Worm (Caenorhabditis elegans) whole organism, young adult: Measurements from ENCODE around the gene vab-23.
A peak's percentile ranks its signal among the peaks of the same experiment; 100 is the strongest.

ENCODE experiments used
- B0261.1 ChIP-seq: sonication (generic microtip); optimal IDR thresholded peaks from 2 replicates; lab custom pipeline; 2016; ENCODE audit warnings: mild to moderate bottlenecking, missing genetic modification characterization, moderate library complexity, missing compliant biosample characterization
- B0336.3 ChIP-seq: fragments of 200-800 bp; sonication (Bioruptor generic); IDR thresholded peaks from 2 replicates; pipeline ENCODE4 v1.3.6; 2022; ENCODE audit warnings: missing genetic modification characterization, missing compliant biosample characterization
- C06A6.2 ChIP-seq: fragments of 200-800 bp; sonication (Bioruptor generic); conservative IDR thresholded peaks from 2 replicates; pipeline ENCODE4 v1.3.6; 2022; ENCODE audit warnings: missing genetic modification characterization, missing compliant biosample characterization
- C17E4.6 ChIP-seq: fragments of 200-800 bp; sonication (Bioruptor generic); IDR thresholded peaks from 2 replicates; pipeline ENCODE4 v1.3.6; 2022; ENCODE audit warnings: missing genetic modification reagents, missing genetic modification characterization, missing compliant biosample characterization
- D2030.7 ChIP-seq: fragments of 200-800 bp; sonication (Bioruptor generic); IDR thresholded peaks from 2 replicates; pipeline ENCODE4 v1.3.6; 2022; ENCODE audit warnings: missing genetic modification reagents, missing genetic modification characterization, missing compliant biosample characterization
- ZK185.1 ChIP-seq: sonication (generic microtip); optimal IDR thresholded peaks from 2 replicates; lab custom pipeline; 2016; ENCODE audit warnings: mild to moderate bottlenecking, missing genetic modification characterization, missing compliant biosample characterization; ENCODE audit not compliant: poor library complexity, severe bottlenecking
- akir-1 ChIP-seq: fragments of 200-800 bp; sonication (Bioruptor generic); optimal IDR thresholded peaks from 2 replicates; lab custom pipeline; 2018; ENCODE audit warnings: mild to moderate bottlenecking, missing genetic modification characterization, moderate library complexity, missing compliant biosample characterization
- attf-5 ChIP-seq: fragments of 200-800 bp; sonication (Bioruptor generic); optimal IDR thresholded peaks from 2 replicates; lab custom pipeline; 2018; ENCODE audit warnings: mild to moderate bottlenecking, missing genetic modification characterization, missing compliant biosample characterization
- ceh-27 ChIP-seq: fragments of 200-800 bp; sonication (Bioruptor generic); optimal IDR thresholded peaks from 2 replicates; lab custom pipeline; 2018; ENCODE audit warnings: mild to moderate bottlenecking, missing genetic modification characterization, moderate library complexity, missing compliant biosample characterization
- ceh-40 ChIP-seq: fragments of 200-800 bp; sonication (Bioruptor generic); IDR thresholded peaks from 2 replicates; pipeline ENCODE4 v1.3.6; 2022; ENCODE audit warnings: missing genetic modification characterization, missing compliant biosample characterization
- dox-1 ChIP-seq: fragments of 200-800 bp; sonication (Bioruptor generic); IDR thresholded peaks from 2 replicates; pipeline ENCODE4 v1.3.6; 2022; ENCODE audit warnings: missing genetic modification reagents, missing genetic modification characterization, missing compliant biosample characterization
- efl-1 ChIP-seq: fragments of 150-350 bp; optimal IDR thresholded peaks from 2 replicates; lab custom pipeline; 2014; ENCODE audit warnings: missing biosample characterization, missing genetic modification reagents, missing genetic modification characterization
- egl-18 ChIP-seq: fragments of 200-800 bp; sonication (Bioruptor generic); IDR thresholded peaks from 2 replicates; pipeline ENCODE4 v1.3.6; 2022; ENCODE audit warnings: missing genetic modification reagents, missing genetic modification characterization, missing compliant biosample characterization
- egrh-3 ChIP-seq: fragments of 200-800 bp; sonication (Bioruptor generic); IDR thresholded peaks from 2 replicates; pipeline ENCODE4 v1.3.6; 2022; ENCODE audit warnings: missing genetic modification reagents, missing genetic modification characterization, missing compliant biosample characterization
- gei-17 ChIP-seq: fragments of 200-800 bp; sonication (Bioruptor generic); optimal IDR thresholded peaks from 2 replicates; lab custom pipeline; 2018; ENCODE audit warnings: mild to moderate bottlenecking, missing genetic modification characterization, missing compliant biosample characterization
- him-1 ChIP-seq: sonication (generic microtip); optimal IDR thresholded peaks from 2 replicates; lab custom pipeline; 2016; ENCODE audit warnings: missing genotype, missing genetic modification reagents, missing genetic modification characterization, missing compliant biosample characterization
- hlh-26 ChIP-seq: fragments of 200-800 bp; sonication (Bioruptor generic); conservative IDR thresholded peaks from 2 replicates; pipeline ENCODE4 v1.3.6; 2022; ENCODE audit warnings: missing genetic modification reagents, missing genetic modification characterization, missing compliant biosample characterization
- hmg-1.2 ChIP-seq: fragments of 200-800 bp; sonication (Bioruptor generic); IDR thresholded peaks from 2 replicates; pipeline ENCODE4 v1.3.6; 2022; ENCODE audit warnings: missing genetic modification reagents, missing genetic modification characterization, missing compliant biosample characterization
- hsf-1 ChIP-seq: fragments of 200-800 bp; sonication (Bioruptor generic); IDR thresholded peaks from 2 replicates; pipeline ENCODE4 v1.3.6; 2022; ENCODE audit warnings: missing genetic modification reagents, missing genetic modification characterization, missing compliant biosample characterization
- let-526 ChIP-seq: fragments of 200-800 bp; sonication (Bioruptor generic); IDR thresholded peaks from 2 replicates; pipeline ENCODE4 v1.3.6; 2022; ENCODE audit warnings: missing genetic modification reagents, missing genetic modification characterization, missing compliant biosample characterization
- lin-35 ChIP-seq, 3 experiments: fragments of 150-350 bp in 2 of 3; sonication (generic microtip) in 1 of 3; optimal IDR thresholded peaks; 2 replicates each; lab custom pipeline; 2014 to 2018; ENCODE audit warnings: missing biosample characterization in 3 of 3, missing genetic modification characterization in 3 of 3, missing genetic modification reagents in 3 of 3
- madf-10 ChIP-seq: sonication (generic microtip); optimal IDR thresholded peaks from 2 replicates; lab custom pipeline; 2016; ENCODE audit warnings: mild to moderate bottlenecking, missing genetic modification characterization, missing compliant biosample characterization
- mel-28 ChIP-seq: sonication (generic microtip); optimal IDR thresholded peaks from 2 replicates; lab custom pipeline; 2016; ENCODE audit warnings: borderline replicate concordance, mild to moderate bottlenecking, missing genetic modification characterization, missing compliant biosample characterization
- nfya-1 ChIP-seq: sonication (generic microtip); optimal IDR thresholded peaks from 2 replicates; lab custom pipeline; 2017; ENCODE audit warnings: antibody characterized with exemption, missing compliant biosample characterization, missing genetic modification characterization, borderline replicate concordance; ENCODE audit not compliant: insufficient read depth
- nfyb-1 ChIP-seq: fragments of 200-800 bp; sonication (Bioruptor generic); IDR thresholded peaks from 2 replicates; pipeline ENCODE4 v1.3.6; 2022; ENCODE audit warnings: missing genetic modification reagents, missing genetic modification characterization, missing compliant biosample characterization
- nhr-120 ChIP-seq: fragments of 200-800 bp; sonication (Bioruptor generic); IDR thresholded peaks from 2 replicates; pipeline ENCODE4 v1.3.6; 2022; ENCODE audit warnings: missing genetic modification characterization, missing compliant biosample characterization
- nhr-179 ChIP-seq: sonication (generic microtip); optimal IDR thresholded peaks from 2 replicates; lab custom pipeline; 2016; ENCODE audit warnings: mild to moderate bottlenecking, missing genetic modification characterization, missing compliant biosample characterization
- nhr-27 ChIP-seq: fragments of 200-800 bp; sonication (Bioruptor generic); optimal IDR thresholded peaks from 2 replicates; lab custom pipeline; 2018; ENCODE audit warnings: mild to moderate bottlenecking, missing genetic modification characterization, moderate library complexity, missing compliant biosample characterization
- nhr-90 ChIP-seq: sonication (generic microtip); optimal IDR thresholded peaks from 2 replicates; lab custom pipeline; 2016; ENCODE audit warnings: missing genotype, mild to moderate bottlenecking, missing genetic modification characterization, missing compliant biosample characterization
- pbrm-1 ChIP-seq: fragments of 200-800 bp; sonication (Bioruptor generic); IDR thresholded peaks from 2 replicates; pipeline ENCODE4 v1.3.6; 2022; ENCODE audit warnings: missing genetic modification reagents, missing genetic modification characterization, missing compliant biosample characterization
- rpc-1 ChIP-seq, 2 experiments: fragments of 150-350 bp in 1 of 2; sonication (generic microtip) in 1 of 2; optimal IDR thresholded peaks; 2 replicates each; lab custom pipeline; 2014 to 2018; ENCODE audit warnings: missing biosample characterization in 1 of 2, missing genetic modification characterization in 1 of 2, missing genetic modification reagents in 1 of 2, missing genotype in 1 of 2
- snpc-3.4 ChIP-seq: sonication (generic microtip); optimal IDR thresholded peaks from 2 replicates; lab custom pipeline; 2017; ENCODE audit warnings: missing genetic modification characterization, mild to moderate bottlenecking, missing compliant biosample characterization, antibody characterized with exemption, moderate library complexity, missing genotype, missing genetic modification reagents
- sptf-2 ChIP-seq: fragments of 200-800 bp; sonication (Bioruptor generic); optimal IDR thresholded peaks from 2 replicates; lab custom pipeline; 2018; ENCODE audit warnings: mild to moderate bottlenecking, missing genetic modification characterization, missing compliant biosample characterization
- zfh-2 ChIP-seq: fragments of 200-800 bp; sonication (Bioruptor generic); conservative IDR thresholded peaks from 2 replicates; pipeline ENCODE4 v1.3.6; 2022; ENCODE audit warnings: missing genetic modification reagents, missing genetic modification characterization, missing compliant biosample characterization
- ztf-18 ChIP-seq: sonication (generic microtip); optimal IDR thresholded peaks from 2 replicates; lab custom pipeline; 2016; ENCODE audit warnings: missing genotype, mild to moderate bottlenecking, missing genetic modification characterization, missing compliant biosample characterization
- ztf-22 ChIP-seq: fragments of 200-800 bp; sonication (Bioruptor generic); optimal IDR thresholded peaks from 2 replicates; lab custom pipeline; 2018; ENCODE audit warnings: mild to moderate bottlenecking, missing genetic modification characterization, moderate library complexity, missing compliant biosample characterization

vab-23 gene

DNA sequence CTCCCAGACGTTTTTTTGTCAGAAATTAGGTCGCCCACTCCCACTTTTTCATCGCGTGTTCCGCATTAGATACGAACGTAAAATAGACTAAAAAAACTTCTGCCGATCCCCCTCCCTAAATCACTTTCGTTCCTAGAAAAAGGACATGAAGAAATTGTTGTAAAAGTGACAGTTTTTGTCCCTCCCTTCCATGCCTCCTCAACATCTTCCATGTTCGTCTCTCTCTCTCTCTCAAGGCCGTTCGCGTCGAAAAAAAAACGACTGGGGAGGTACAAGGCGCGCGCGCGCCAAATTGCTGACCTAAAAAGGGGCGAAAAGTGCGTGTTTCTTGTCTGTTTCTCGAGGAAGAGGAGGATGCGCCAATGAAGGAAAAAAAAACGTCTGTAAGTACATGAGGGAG is 27.7 kb upstream of the vab-23 start:
- 0 out of 2 replicates have a peak, but pooled peaks have one; percentile 29 for TF ChIP-seq egrh-3 (GFP tag; lab: Robert Waterston, UW)
- peak; percentile 38 for TF ChIP-seq efl-1 (GFP tag; lab: Kevin White, UChicago)
- TF ChIP-seq zfh-2 (GFP tag; lab: Robert Waterston, UW) = peak; percentile 42; the same call in 1 of the 2 replicates
- no peak for TF ChIP-seq ztf-22 (GFP tag; lab: Kevin White, UChicago)
- no peak for TF ChIP-seq mel-28
- peak; percentile 13 for TF ChIP-seq ceh-27 (GFP tag; lab: Kevin White, UChicago)
- no peak for TF ChIP-seq hlh-26 (GFP tag; lab: Robert Waterston, UW)

DNA sequence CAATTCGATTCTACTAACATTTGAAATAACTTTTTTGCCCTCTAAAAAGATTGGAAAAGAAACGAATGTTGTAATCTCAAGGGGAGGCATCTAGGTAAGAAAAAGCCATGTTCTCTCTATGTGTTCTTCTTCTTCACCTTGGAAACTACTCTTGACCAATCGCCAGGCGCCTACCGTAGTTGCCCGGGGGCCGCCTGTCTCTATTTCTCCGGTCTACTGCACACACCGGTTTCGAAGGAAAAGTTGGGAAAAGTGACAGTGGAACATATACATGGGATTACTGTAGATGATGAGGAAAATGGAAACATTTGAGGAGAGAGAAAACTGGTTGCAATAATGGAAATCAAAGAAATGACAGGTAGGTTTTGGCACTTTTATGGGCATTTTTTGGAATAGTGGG is 25.5 kb upstream of the vab-23 start:
- TF ChIP-seq B0336.3 (GFP tag; lab: Robert Waterston, UW) (no peak), nfyb-1 (peak; percentile 73; the same call in 1 of the 2 replicates)

DNA sequence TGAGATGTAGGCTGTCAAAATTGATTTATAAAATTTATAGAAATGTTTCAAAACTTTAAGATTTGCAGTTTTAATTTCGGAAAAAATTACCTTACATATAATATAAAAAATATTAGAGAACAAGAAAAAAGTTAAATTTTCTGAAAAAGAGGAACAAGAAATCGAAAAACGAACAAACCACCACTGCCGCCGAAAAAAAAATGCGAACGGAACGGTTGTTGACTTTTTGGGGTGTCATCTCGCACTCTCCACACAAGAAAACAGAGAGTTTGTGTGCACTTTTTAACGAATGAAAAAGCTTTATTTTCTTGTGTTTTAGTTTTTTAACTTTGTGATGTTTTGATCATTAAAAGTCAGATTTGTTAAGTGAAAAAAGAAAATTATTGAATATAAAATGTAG is 24.2 kb upstream of the vab-23 start:
- no peak for TF ChIP-seq lin-35 (GFP tag; optimal IDR thresholded peaks at IDR 0.05; lab: Kevin White, UChicago)
- TF ChIP-seq nhr-120 (GFP tag; lab: Robert Waterston, UW) = no peak
- no peak for TF ChIP-seq snpc-3.4 (tag; lab: Kevin White, UChicago)
- TF ChIP-seq nfyb-1 = no peak
- no peak for TF ChIP-seq gei-17 (GFP tag; lab: Kevin White, UChicago)

DNA sequence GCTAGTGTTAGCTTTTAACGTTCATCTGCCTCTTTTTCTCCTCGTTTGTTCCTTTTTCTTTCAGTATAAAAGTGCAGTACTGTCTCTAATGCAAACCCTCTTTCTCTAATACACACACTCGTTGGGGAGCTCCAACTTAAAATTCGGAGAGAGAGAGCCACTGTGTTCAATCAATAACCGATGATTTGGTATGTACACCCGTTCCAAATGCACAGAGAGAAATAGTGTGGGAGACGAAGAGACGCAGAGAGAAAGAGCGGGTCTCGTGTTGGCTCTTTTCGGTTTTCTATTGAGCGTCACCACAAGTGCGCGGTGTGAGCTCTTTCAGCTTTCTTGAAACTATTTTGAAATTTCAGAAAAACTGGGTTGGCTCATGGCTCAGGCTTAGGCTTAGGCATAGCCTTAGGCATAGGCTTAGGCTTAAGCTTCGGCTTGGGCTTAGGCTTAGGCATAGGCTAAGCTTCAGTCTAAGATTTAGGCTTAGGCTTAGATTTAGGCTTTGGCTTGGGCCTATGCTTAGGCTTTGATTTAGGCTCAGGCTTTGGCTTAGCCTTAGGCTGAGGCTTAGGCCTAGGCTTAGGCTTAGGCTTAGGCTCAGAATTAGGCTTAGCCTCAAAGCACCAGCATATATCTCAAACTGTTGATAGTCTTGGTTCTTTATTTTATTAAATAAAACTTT is 22.7 kb upstream of the vab-23 start:
- no peak for TF ChIP-seq nfya-1 (tag; lab: Kevin White, UChicago)
- peak; percentile 83 for TF ChIP-seq hmg-1.2 (GFP tag; lab: Robert Waterston, UW)
- TF ChIP-seq C17E4.6 (GFP tag; lab: Robert Waterston, UW) = no peak
- 0 out of 2 replicates have a peak, but pooled peaks have one; percentile 37 for TF ChIP-seq hsf-1
- TF ChIP-seq B0261.1 (tag; lab: Kevin White, UChicago) = no peak
- TF ChIP-seq nhr-179 (tag; lab: Kevin White, UChicago) = no peak
- TF ChIP-seq nhr-27 (tag; lab: Kevin White, UChicago) = no peak
- TF ChIP-seq egl-18 (GFP tag; lab: Robert Waterston, UW) = no peak
- no peak for TF ChIP-seq C06A6.2 (GFP tag; lab: Robert Waterston, UW)
- TF ChIP-seq, all 124 proteins: peak for 2

DNA sequence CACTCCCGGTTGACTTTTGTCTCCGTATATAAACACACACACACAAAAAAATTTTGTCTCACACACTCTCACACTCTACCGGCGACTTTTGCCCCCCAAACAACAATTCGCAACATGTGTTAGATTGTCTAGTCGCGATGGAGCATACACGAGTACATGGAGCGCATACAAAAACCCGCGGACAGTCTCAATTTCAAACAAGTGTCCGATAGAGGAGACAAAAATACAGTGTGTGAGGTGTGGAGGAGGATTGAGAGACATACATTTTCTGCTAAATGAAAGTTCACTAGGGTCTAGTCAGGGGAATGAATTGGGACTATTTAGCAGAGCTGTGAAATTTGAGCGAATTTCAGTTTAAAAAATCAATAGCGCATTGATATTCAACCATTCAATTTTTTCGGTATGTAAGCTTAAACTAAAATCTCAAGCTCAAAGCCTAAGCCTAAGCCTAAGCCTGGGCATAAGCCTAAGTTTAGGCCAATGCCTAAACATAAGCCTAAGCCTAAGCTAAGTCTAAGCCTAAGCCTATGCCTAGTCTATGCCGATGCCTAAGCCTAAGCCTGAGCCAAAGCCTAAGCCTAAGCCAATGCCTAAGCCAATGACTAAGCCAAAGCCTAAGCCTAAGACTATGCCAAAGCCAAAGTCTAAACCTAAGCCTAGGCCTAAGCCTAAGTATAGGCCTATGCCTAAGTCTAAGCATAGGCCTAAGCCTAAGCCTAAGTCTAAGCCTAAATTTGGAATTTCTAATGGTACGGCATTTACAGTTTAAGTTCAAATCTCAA is 21.9 kb upstream of the vab-23 start:
- TF ChIP-seq ceh-40 (GFP tag; lab: Robert Waterston, UW) (no peak), let-526 (0 out of 2 replicates have a peak, but pooled peaks have one; percentile 10)

DNA sequence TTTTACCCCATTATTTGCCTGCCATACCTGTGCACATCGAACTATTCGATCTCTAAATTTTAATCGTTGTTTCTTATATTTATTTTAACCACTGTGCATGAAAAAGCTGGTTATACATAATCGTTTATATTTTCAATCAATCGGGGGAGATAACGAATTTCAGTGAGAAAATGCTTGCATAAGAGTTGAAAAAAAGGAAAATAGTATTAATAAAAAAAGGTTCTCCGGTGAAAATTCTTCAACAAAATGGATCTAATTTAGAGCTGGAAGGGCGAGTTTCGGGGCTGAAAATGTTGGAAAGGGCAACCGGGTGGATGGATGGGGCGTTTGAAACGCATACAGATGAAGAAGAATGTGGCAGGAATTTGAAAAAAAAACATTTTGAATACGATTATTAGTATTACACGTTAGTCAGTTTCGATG is 16.5 kb upstream of the vab-23 start:
- no peak for TF ChIP-seq rpc-1 (optimal IDR thresholded peaks at IDR 0.05; lab: Kevin White, UChicago)
- no peak for TF ChIP-seq rpc-1 (tag; optimal IDR thresholded peaks at IDR 0.05; lab: Kevin White, UChicago)
- no peak for TF ChIP-seq sptf-2 (GFP tag; lab: Kevin White, UChicago)
- peak; percentile 74 for TF ChIP-seq him-1 (tag; lab: Kevin White, UChicago)
- TF ChIP-seq madf-10 (tag; lab: Kevin White, UChicago) = no peak
- TF ChIP-seq hmg-1.2 (GFP tag; lab: Robert Waterston, UW) = peak; percentile 51
- TF ChIP-seq B0336.3 (GFP tag; lab: Robert Waterston, UW) = peak; percentile 95
- peak; percentile 77 for TF ChIP-seq pbrm-1
- no peak for TF ChIP-seq C06A6.2 (GFP tag; lab: Robert Waterston, UW)
- peak; percentile 28 for TF ChIP-seq ztf-18 (tag; lab: Kevin White, UChicago)
- TF ChIP-seq dox-1 (GFP tag; lab: Robert Waterston, UW) = peak; percentile 38; the same call in 1 of the 2 replicates
- TF ChIP-seq ZK185.1 (tag; lab: Kevin White, UChicago) = no peak
- no peak for TF ChIP-seq nhr-179 (tag; lab: Kevin White, UChicago)
- peak; percentile 11 for TF ChIP-seq nhr-90 (tag; lab: Kevin White, UChicago)
- TF ChIP-seq attf-5 = no peak
- TF ChIP-seq akir-1 (GFP tag; lab: Kevin White, UChicago) = no peak
- peak; percentile 60 for TF ChIP-seq D2030.7 (GFP tag; lab: Robert Waterston, UW)
